Worm (Caenorhabditis elegans) whole organism, L4 larva: Measurements from ENCODE around the gene lips-1.

Source experiments
- ama-1 ChIP-seq: fragments of 150-350 bp; optimal IDR thresholded peaks from 2 replicates; lab custom pipeline; 2014; ENCODE audit warnings: inconsistent platforms, mixed read lengths
- ces-1 ChIP-seq: fragments of 150-350 bp; sonication (generic microtip); optimal IDR thresholded peaks from 4 replicates; lab custom pipeline; 2014; ENCODE audit warnings: missing biosample characterization, missing genetic modification reagents, missing genetic modification characterization
- mes-2 ChIP-seq: sonication (generic microtip); optimal IDR thresholded peaks from 2 replicates; lab custom pipeline; 2016; ENCODE audit warnings: missing genotype, mild to moderate bottlenecking, missing genetic modification characterization, missing compliant biosample characterization; ENCODE audit not compliant: poor library complexity, severe bottlenecking
- snpc-4 ChIP-seq: fragments of 150-350 bp; optimal IDR thresholded peaks from 2 replicates; lab custom pipeline; 2014; ENCODE audit warnings: missing biosample characterization, missing genetic modification characterization
- ztf-11 ChIP-seq: fragments of 150-350 bp; optimal IDR thresholded peaks from 2 replicates; lab custom pipeline; 2014; ENCODE audit warnings: missing biosample characterization, missing genetic modification characterization

DNA sequence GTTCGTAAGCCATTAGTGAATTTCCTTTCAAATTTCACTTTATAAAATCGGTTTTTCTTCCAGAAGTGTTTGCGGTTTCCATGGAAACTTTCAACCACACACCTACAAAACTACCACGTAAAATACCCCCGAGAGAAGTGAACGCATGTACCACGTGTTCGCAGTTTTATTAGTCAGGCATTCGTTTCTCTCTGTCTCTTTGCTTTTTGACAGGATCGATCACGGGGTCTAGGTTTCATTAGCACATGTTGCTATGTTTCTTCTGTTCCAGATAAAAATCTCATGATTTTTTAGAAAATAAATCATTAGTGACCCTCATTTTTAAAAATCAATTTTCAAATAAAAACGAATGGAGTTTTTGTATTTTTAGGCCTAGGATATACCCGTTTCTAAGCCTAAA is 48.1 kb upstream of the lips-1 start:
- TF ChIP-seq ztf-11 (tag; lab: Kevin White, UChicago) (no peak), ama-1 (no peak), ces-1 (no peak), snpc-4 (tag; lab: Kevin White, UChicago) (no peak), mes-2 (tag; lab: Kevin White, UChicago) (no peak)
